Worm (Caenorhabditis elegans): ENCODE measurements around the gene srh-258.

The srh-258 gene

ce11 chrV:15397139-15397538, 7.8 kb upstream of the srh-258 start (continued):
- peak; percentile 50; the same call in 1 of the 2 replicates for TF ChIP-seq lin-26 (GFP tag; IDR thresholded peaks at IDR 0.05)

DNA sequence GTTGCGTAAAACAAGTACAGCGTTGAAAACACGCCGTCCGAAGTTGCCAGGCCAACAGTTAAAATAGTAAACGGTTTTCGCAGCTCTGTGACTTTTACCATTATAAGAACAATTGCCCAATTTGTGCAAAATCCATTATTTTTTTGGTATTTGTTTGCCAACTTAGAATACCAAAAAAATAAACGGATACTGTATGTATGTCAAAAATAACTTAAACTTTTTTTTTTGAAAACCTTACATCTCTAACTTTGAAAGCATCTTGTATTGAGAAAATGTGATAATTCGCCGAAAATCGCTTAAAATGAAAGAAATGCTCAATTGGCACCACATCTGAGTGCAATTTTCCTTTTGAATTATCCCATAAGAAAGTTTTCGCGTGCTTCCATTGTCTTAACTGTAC, 6.2 kb upstream of the srh-258 start, which contains the start of gene fbxa-199:
TSS of gene fbxa-199 (minus strand) at position 101 of the 400 bp plus-strand sequence.
- TF ChIP-seq Y56A3A.18 (GFP tag; IDR thresholded peaks at IDR 0.05) (no peak), K11D2.4 (GFP tag; IDR thresholded peaks at IDR 0.05) (no peak), attf-5 (GFP tag; optimal IDR thresholded peaks at IDR 0.05) (no peak), madf-8 (GFP tag; conservative IDR thresholded peaks at IDR 0.05) (no peak), ceh-27 (GFP tag; optimal IDR thresholded peaks at IDR 0.05) (no peak), ztf-18 (tag; optimal IDR thresholded peaks at IDR 0.05) (no peak)

ce11 chrV:15399691-15400377, 5.1 kb upstream of the srh-258 start, which contains the start of the genes T06E6.15 and sri-7:
Gene T06E6.15, minus strand, starts transcription at chrV:15399791.
Gene sri-7, plus strand, starts transcription at chrV:15400327.
- TF ChIP-seq rcor-1 (GFP tag; IDR thresholded peaks at IDR 0.05) (no peak), let-526 (GFP tag; IDR thresholded peaks at IDR 0.05) (no peak), nfya-2 (GFP tag; IDR thresholded peaks at IDR 0.05) (no peak), repo-1 (tag; optimal IDR thresholded peaks at IDR 0.05) (no peak), mes-4 (tag; optimal IDR thresholded peaks at IDR 0.05) (no peak), snpc-4 (GFP tag; optimal IDR thresholded peaks at IDR 0.05) (no peak), snpc-4 (tag; optimal IDR thresholded peaks at IDR 0.05) (no peak), dox-1 (GFP tag; IDR thresholded peaks at IDR 0.05) (no peak), F37B4.10 (GFP tag; IDR thresholded peaks at IDR 0.05) (no peak), nhr-120 (GFP tag; IDR thresholded peaks at IDR 0.05) (no peak), sdz-38 (tag; optimal IDR thresholded peaks at IDR 0.05) (no peak), ekl-4 (GFP tag; IDR thresholded peaks at IDR 0.05) (no peak), hmg-1.2 (GFP tag; IDR thresholded peaks at IDR 0.05) (no peak), atf-7 (tag; optimal IDR thresholded peaks at IDR 0.05) (no peak), ceh-91 (GFP tag; IDR thresholded peaks at IDR 0.05) (no peak), C06A6.2 (GFP tag; conservative IDR thresholded peaks at IDR 0.05) (no peak)

- no peak for TF ChIP-seq ztf-26 (tag; optimal IDR thresholded peaks at IDR 0.05)
Measured at ce11 chrV:15401856-15402314, 3.1 kb upstream of the srh-258 start, which contains the start of gene fbxa-135. Gene fbxa-135, plus strand, starts transcription at chrV:15402264.

ce11 chrV:15406928-15407327, 2.0 kb downstream of the srh-258 start, which contains the start of gene srh-257:
Gene srh-257, plus strand, starts transcription at chrV:15407228.
- TF ChIP-seq ztf-6 (GFP tag; IDR thresholded peaks at IDR 0.05): no peak
- TF ChIP-seq ztf-18 (tag; optimal IDR thresholded peaks at IDR 0.05): no peak

- no peak for TF ChIP-seq nfyb-1 (GFP tag; IDR thresholded peaks at IDR 0.05)
Measured at ce11 chrV:15412625-15413024, 7.7 kb downstream of the srh-258 start, which contains the start of gene srbc-63. Gene srbc-63, minus strand, starts transcription at chrV:15412725.

DNA sequence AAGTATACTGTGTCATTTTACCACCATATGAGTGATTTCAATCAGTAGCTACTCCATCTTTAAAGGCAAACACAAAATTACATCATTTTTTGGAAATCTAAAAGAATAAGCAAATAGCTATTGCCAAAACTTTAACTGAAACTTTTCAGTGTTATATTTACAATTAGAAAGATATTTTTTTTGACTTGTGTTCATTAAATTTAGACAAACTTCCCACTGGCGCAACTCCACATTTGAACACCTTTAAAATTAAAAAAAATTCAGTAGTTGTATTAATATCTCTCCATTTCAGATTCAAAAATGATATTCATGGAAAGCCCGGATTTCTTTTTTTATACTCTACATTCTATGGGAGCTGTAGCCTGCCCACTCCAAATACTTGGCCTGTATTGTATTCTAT, 8.9 kb downstream of the srh-258 start, which contains the start of gene srh-264:
TSS of gene srh-264 (plus strand) at position 301 of the 400 bp plus-strand sequence.
- TF ChIP-seq snpc-1.3 (tag; optimal IDR thresholded peaks at IDR 0.05; ENCODE audit: insufficient read depth) (no peak), gei-17 (GFP tag; optimal IDR thresholded peaks at IDR 0.05) (no peak), lsl-1 (GFP tag; optimal IDR thresholded peaks at IDR 0.05) (no peak), Y53F4B.3 (GFP tag; IDR thresholded peaks at IDR 0.05) (no peak), nfyb-1 (GFP tag; IDR thresholded peaks at IDR 0.05) (no peak), lag-1 (GFP tag; IDR thresholded peaks at IDR 0.05) (no peak), akir-1 (GFP tag; optimal IDR thresholded peaks at IDR 0.05) (no peak), tbp1 (GFP tag; optimal IDR thresholded peaks at IDR 0.05) (no peak), C06A6.2 (GFP tag; conservative IDR thresholded peaks at IDR 0.05) (no peak), F49E8.2 (tag; optimal IDR thresholded peaks at IDR 0.05; ENCODE audit: insufficient read depth) (no peak), zfh-2 (GFP tag; conservative IDR thresholded peaks at IDR 0.05) (no peak), snpc-4 (GFP tag; optimal IDR thresholded peaks at IDR 0.05) (no peak), snpc-4 (tag; optimal IDR thresholded peaks at IDR 0.05) (no peak), ets-4 (GFP tag; optimal IDR thresholded peaks at IDR 0.05) (no peak), xnd-1 (tag; optimal IDR thresholded peaks at IDR 0.05) (no peak)

Data from whole organism, young adult.